Fruit fly (Drosophila melanogaster) whole organism: ENCODE results near the gene Tim8.

Experiments used
- CG8478 ChIP-seq: fragments of >200 bp; optimal IDR thresholded peaks from 2 replicates; lab custom pipeline; 2018; ENCODE audit warnings: inconsistent platforms
- Dll ChIP-seq: fragments of >200 bp; optimal IDR thresholded peaks from 2 replicates; lab custom pipeline; 2017
- pan ChIP-seq: fragments of >200 bp; optimal IDR thresholded peaks from 2 replicates; lab custom pipeline; 2017
- psq ChIP-seq: fragments of >200 bp; optimal IDR thresholded peaks from 2 replicates; lab custom pipeline; 2017
- usp ChIP-seq: fragments of >200 bp; optimal IDR thresholded peaks from 2 replicates; lab custom pipeline; 2017; ENCODE audit warnings: missing biosample characterization, missing genetic modification characterization, mixed read lengths

DNA sequence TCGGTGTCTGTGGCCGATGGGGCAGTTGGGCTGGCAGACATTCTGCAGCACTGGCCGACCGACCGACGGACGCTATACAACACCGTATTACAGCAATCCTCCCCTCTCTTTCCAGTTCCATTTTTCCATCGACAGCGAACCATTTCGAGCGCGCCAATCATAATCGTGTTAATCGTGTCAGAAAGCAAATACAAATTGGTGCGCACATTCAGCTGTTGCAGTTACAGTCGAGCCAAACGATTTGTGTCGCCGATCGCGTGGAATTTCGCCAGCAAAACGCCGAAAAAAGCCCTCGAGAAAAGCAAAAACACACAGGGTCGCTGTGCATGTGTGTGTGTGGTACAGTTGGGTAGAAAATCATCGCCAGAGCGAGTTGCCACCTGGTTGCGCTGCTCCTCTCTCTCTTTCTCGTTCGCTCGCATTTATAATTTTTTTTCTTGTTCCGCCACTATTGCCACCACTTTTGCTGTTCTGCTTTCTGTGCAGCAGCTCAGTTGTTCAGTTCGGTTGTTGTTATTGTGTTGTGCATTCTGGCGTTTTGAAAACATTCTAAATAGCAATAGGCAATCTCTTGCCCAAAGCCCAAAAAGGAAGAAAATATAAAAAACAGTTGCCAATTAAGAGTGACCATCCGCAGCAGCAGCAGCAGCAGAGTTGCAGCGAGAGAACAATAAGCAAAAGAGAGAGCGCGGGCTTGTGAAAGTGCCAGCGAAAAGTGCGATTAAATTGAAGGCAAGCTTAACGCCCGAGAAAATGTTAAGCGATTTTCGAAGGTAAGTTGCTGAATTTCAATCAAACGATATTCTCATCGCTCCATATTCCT, 17.5 kb upstream of the Tim8 start, which contains the start of gene CG1737:
- no peak for TF ChIP-seq pan (lab: Kevin White, UChicago)
- TF ChIP-seq psq, result no peak
- TF ChIP-seq CG8478 (lab: Kevin White, UChicago), result no peak
- TF ChIP-seq usp (GFP tag; lab: Kevin White, UChicago), result no peak
- no peak for TF ChIP-seq Dll (lab: Kevin White, UChicago)
